Worm (Caenorhabditis elegans): Measurements from ENCODE around the gene F35F10.13.

DNA sequence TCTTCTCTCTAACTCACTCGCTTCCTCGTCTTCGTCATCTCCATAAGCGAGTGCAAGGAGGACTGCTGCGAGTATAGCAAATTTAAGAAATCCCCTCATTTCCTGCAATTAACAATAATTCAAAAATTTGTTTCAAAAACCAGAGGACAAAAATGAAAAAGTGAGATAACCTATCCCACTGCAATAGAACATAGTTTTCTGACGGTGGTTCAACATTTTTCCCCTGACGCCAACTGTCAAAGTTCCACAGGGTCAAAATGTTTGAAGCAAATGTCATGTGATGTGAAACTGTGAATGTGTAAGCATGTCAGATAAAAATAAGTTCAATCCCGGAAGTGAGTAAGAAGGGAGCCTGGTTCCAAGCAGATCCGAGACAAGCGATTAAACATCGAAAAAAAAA, 49.5 kb downstream of the F35F10.13 start, which contains the start of gene T28A11.19:
- TF ChIP-seq him-1 (tag; optimal IDR thresholded peaks at IDR 0.05): no peak
- TF ChIP-seq dao-5 (tag; optimal IDR thresholded peaks at IDR 0.05): no peak
- TF ChIP-seq W03F9.2 (tag; optimal IDR thresholded peaks at IDR 0.05): no peak
